Worm (Caenorhabditis elegans) whole organism, mixed stage, embryonic: ENCODE data around the gene lat-1.

ENCODE experiments used
- blmp-1 ChIP-seq: fragments of 150-350 bp; optimal IDR thresholded peaks from 2 replicates; lab custom pipeline; 2014; ENCODE audit warnings: missing biosample characterization, missing genetic modification characterization
- ceh-43 ChIP-seq: fragments of 200-800 bp; sonication (Bioruptor generic); optimal IDR thresholded peaks from 2 replicates; lab custom pipeline; 2018; ENCODE audit warnings: mild to moderate bottlenecking, missing genetic modification characterization, moderate library complexity, missing compliant biosample characterization
- ceh-83 ChIP-seq: fragments of 200-800 bp; sonication (Bioruptor generic); optimal IDR thresholded peaks from 2 replicates; lab custom pipeline; 2018; ENCODE audit warnings: mild to moderate bottlenecking, missing genetic modification characterization, missing compliant biosample characterization
- ces-1 ChIP-seq: fragments of 150-350 bp; optimal IDR thresholded peaks from 2 replicates; lab custom pipeline; 2014; ENCODE audit warnings: missing biosample characterization, missing genetic modification reagents, missing genetic modification characterization
- cnd-1 ChIP-seq: fragments of 200-800 bp; sonication (Bioruptor generic); optimal IDR thresholded peaks from 2 replicates; lab custom pipeline; 2018; ENCODE audit warnings: mild to moderate bottlenecking, missing genetic modification characterization, missing compliant biosample characterization
- drap-1 ChIP-seq: fragments of 200-800 bp; sonication (Bioruptor generic); optimal IDR thresholded peaks from 3 replicates; lab custom pipeline; 2018; ENCODE audit warnings: mild to moderate bottlenecking, missing genetic modification characterization, missing compliant biosample characterization
- elt-1 ChIP-seq: sonication (generic microtip); optimal IDR thresholded peaks from 2 replicates; lab custom pipeline; 2017; ENCODE audit warnings: missing genetic modification characterization, mild to moderate bottlenecking, missing compliant biosample characterization, antibody characterized with exemption, moderate library complexity, borderline replicate concordance; ENCODE audit not compliant: insufficient read depth
- elt-3 ChIP-seq: fragments of 150-350 bp; optimal IDR thresholded peaks from 2 replicates; lab custom pipeline; 2014; ENCODE audit warnings: missing biosample characterization, missing genetic modification characterization
- flh-1 ChIP-seq: fragments of 200-800 bp; sonication (Bioruptor generic); optimal IDR thresholded peaks from 2 replicates; lab custom pipeline; 2018; ENCODE audit warnings: mild to moderate bottlenecking, missing genetic modification characterization, moderate library complexity, missing compliant biosample characterization
- lin-13 ChIP-seq: fragments of 150-350 bp; optimal IDR thresholded peaks from 2 replicates; lab custom pipeline; 2014; ENCODE audit warnings: missing biosample characterization, missing genetic modification characterization
- lsy-2 ChIP-seq: fragments of 150-350 bp; optimal IDR thresholded peaks from 2 replicates; lab custom pipeline; 2014; ENCODE audit warnings: missing biosample characterization, missing genetic modification characterization
- mep-1 ChIP-seq: fragments of 150-350 bp; optimal IDR thresholded peaks from 2 replicates; lab custom pipeline; 2017; ENCODE audit warnings: missing biosample characterization, missing genetic modification reagents, missing genetic modification characterization, inconsistent platforms
- mls-2 ChIP-seq: sonication (generic microtip); optimal IDR thresholded peaks from 2 replicates; lab custom pipeline; 2016; ENCODE audit warnings: mild to moderate bottlenecking, missing genetic modification characterization, moderate library complexity, missing compliant biosample characterization
- nhr-12 ChIP-seq: fragments of 150-350 bp; optimal IDR thresholded peaks from 2 replicates; lab custom pipeline; 2014; ENCODE audit warnings: missing biosample characterization, missing genetic modification characterization
- nhr-2 ChIP-seq: fragments of 150-350 bp; optimal IDR thresholded peaks from 2 replicates; lab custom pipeline; 2014; ENCODE audit warnings: missing biosample characterization, missing genetic modification characterization
- nhr-28 ChIP-seq: fragments of 150-350 bp; optimal IDR thresholded peaks from 2 replicates; lab custom pipeline; 2014; ENCODE audit warnings: missing biosample characterization, missing genetic modification characterization
- nhr-76 ChIP-seq: sonication (generic microtip); optimal IDR thresholded peaks from 2 replicates; lab custom pipeline; 2017; ENCODE audit warnings: missing biosample characterization, missing genetic modification characterization
- pha-4 ChIP-seq: fragments of 150-350 bp; optimal IDR thresholded peaks from 2 replicates; lab custom pipeline; 2018; ENCODE audit warnings: missing biosample characterization, missing genetic modification reagents, missing genetic modification characterization
- sem-2 ChIP-seq: fragments of 200-800 bp; sonication (Bioruptor generic); optimal IDR thresholded peaks from 2 replicates; lab custom pipeline; 2018; ENCODE audit warnings: mild to moderate bottlenecking, missing genetic modification characterization, missing compliant biosample characterization
- snpc-4 ChIP-seq: fragments of 150-350 bp; optimal IDR thresholded peaks from 2 replicates; lab custom pipeline; 2014; ENCODE audit warnings: missing biosample characterization, missing genetic modification characterization
- sptf-1 ChIP-seq: sonication (generic microtip); optimal IDR thresholded peaks from 2 replicates; lab custom pipeline; 2017; ENCODE audit warnings: mild to moderate bottlenecking, missing genetic modification characterization, moderate library complexity, missing compliant biosample characterization
- tbx-8 ChIP-seq: fragments of 200-800 bp; sonication (Bioruptor generic); optimal IDR thresholded peaks from 2 replicates; lab custom pipeline; 2018; ENCODE audit warnings: mild to moderate bottlenecking, missing genetic modification characterization, moderate library complexity, missing compliant biosample characterization
- unc-120 ChIP-seq: sonication (generic microtip); optimal IDR thresholded peaks from 2 replicates; lab custom pipeline; 2017; ENCODE audit warnings: missing genetic modification characterization, missing compliant biosample characterization; ENCODE audit not compliant: poor library complexity, severe bottlenecking
- unc-39 ChIP-seq: fragments of 150-350 bp; optimal IDR thresholded peaks from 2 replicates; lab custom pipeline; 2014; ENCODE audit warnings: missing biosample characterization, missing genetic modification characterization
- zip-8 ChIP-seq: fragments of 150-350 bp; optimal IDR thresholded peaks from 2 replicates; lab custom pipeline; 2014; ENCODE audit warnings: missing biosample characterization, missing genetic modification characterization
- ztf-11 ChIP-seq: fragments of 150-350 bp; optimal IDR thresholded peaks from 2 replicates; lab custom pipeline; 2014; ENCODE audit warnings: missing biosample characterization, missing genetic modification characterization

Gene lat-1

DNA sequence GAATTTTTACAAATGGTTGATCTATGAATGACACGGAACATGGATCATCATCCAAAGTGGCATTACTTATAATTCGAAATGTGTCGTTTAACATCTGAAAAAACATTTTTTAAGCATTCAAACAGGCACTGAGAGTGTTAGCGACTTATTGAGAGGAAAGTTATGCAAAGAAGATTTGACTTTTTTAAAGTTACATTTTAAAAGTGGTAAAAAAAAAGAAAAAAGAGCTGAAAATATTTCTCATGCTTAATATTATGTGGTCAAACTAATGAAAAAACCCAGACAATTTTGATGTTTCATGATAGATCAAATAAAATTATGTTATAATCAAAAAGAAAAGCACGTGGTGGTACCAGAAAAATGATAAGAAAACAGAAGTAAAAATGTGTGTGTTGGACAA lies 31.6 kb upstream of the lat-1 start, which contains the start of gene npr-20:
Gene npr-20, minus strand, starts transcription at position 101 of the 400 bp plus-strand sequence.
- TF ChIP-seq nhr-76 (tag; lab: Kevin White, UChicago) (no peak), sptf-1 (no peak), nhr-12 (tag; lab: Kevin White, UChicago) (no peak), unc-39 (tag; lab: Kevin White, UChicago) (no peak), lsy-2 (tag; lab: Kevin White, UChicago) (no peak), lin-13 (tag; lab: Kevin White, UChicago) (no peak), elt-3 (tag; lab: Kevin White, UChicago) (no peak), sem-2 (GFP tag; lab: Kevin White, UChicago) (no peak), zip-8 (tag; lab: Kevin White, UChicago) (no peak), flh-1 (GFP tag; lab: Kevin White, UChicago) (no peak), nhr-2 (tag; lab: Kevin White, UChicago) (no peak), ztf-11 (tag; lab: Kevin White, UChicago) (no peak), pha-4 (tag; lab: Kevin White, UChicago) (no peak), unc-120 (tag; lab: Kevin White, UChicago) (no peak)

DNA sequence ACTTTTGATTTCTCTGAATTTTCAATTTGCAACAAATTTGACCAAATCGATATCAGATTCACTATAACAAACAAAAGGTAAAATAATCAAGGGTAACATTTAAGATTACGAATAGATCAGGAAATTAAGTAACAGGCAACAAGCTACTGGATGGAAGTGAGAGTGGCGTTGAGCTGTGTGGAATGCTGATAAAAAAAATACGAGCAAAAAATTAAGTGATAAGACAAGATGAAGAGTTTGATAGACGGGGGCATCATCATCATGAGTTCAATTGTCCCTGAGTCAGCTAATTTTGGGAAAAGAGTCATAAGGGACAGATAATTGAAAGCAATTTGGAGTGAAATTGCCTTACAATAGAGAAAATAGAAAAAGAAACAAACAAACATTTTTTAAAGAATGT lies 29.8 kb upstream of the lat-1 start:
- TF ChIP-seq elt-1 (tag; lab: Kevin White, UChicago), result no peak
- no peak for TF ChIP-seq nhr-76 (tag; lab: Kevin White, UChicago)
- no peak for TF ChIP-seq cnd-1 (tag; lab: Kevin White, UChicago)
- no peak for TF ChIP-seq sem-2 (GFP tag; lab: Kevin White, UChicago)
- no peak for TF ChIP-seq drap-1 (GFP tag; lab: Kevin White, UChicago)
- no peak for TF ChIP-seq blmp-1 (tag; lab: Kevin White, UChicago)
- TF ChIP-seq lin-13 (tag; lab: Kevin White, UChicago), result no peak
- TF ChIP-seq nhr-2 (tag; lab: Kevin White, UChicago), result no peak
- no peak for TF ChIP-seq unc-39 (tag; lab: Kevin White, UChicago)
- TF ChIP-seq lsy-2 (tag; lab: Kevin White, UChicago), result no peak
- TF ChIP-seq sptf-1, result no peak
- no peak for TF ChIP-seq ces-1 (GFP tag; lab: Kevin White, UChicago)

DNA sequence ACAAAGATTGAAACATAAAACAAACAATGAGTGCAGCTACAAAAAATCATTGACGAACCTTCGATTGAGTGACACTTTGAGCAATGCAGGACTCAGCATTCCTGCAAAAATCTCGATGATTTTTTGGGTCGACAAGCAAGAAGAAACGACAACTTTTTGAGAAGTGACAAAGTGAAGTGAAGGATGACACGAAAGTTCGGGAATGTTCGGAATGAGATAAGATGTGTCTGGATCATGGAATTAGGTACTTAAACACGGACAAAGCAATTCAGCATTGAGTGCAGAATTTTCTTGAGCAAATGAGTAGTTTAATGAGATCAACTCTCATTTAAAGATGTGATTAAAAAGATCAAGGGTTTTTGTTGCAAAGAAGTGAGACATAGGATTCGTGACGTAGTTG lies 22.8 kb upstream of the lat-1 start, which contains the start of gene T07D4.2:
Gene T07D4.2, minus strand, starts transcription at position 101 of the 400 bp plus-strand sequence.
- TF ChIP-seq pha-4 (tag; lab: Kevin White, UChicago) (no peak), mep-1 (tag; lab: Kevin White, UChicago) (no peak), blmp-1 (tag; lab: Kevin White, UChicago) (no peak), flh-1 (GFP tag; lab: Kevin White, UChicago) (no peak), ztf-11 (tag; lab: Kevin White, UChicago) (no peak), unc-39 (tag; lab: Kevin White, UChicago) (no peak), elt-3 (tag; lab: Kevin White, UChicago) (no peak)

- TF ChIP-seq nhr-2 (tag; lab: Kevin White, UChicago) (peak; percentile 1), elt-1 (tag; lab: Kevin White, UChicago) (no peak)
- TF ChIP-seq, all 35 proteins: peak for 1
These were observed 19.3 kb upstream of the lat-1 start for ce11 chrII:8877032-8877985.

- TF ChIP-seq ces-1 (GFP tag; lab: Kevin White, UChicago), result no peak
- no peak for TF ChIP-seq ceh-43 (GFP tag; lab: Kevin White, UChicago)
- TF ChIP-seq elt-3 (tag; lab: Kevin White, UChicago), result no peak
- TF ChIP-seq snpc-4 (tag; lab: Kevin White, UChicago), result no peak
- no peak for TF ChIP-seq mls-2 (tag; lab: Kevin White, UChicago)
- TF ChIP-seq nhr-28 (tag; lab: Kevin White, UChicago), result no peak
- no peak for TF ChIP-seq nhr-12 (tag; lab: Kevin White, UChicago)
- no peak for TF ChIP-seq tbx-8
- TF ChIP-seq unc-120 (tag; lab: Kevin White, UChicago), result no peak
- no peak for TF ChIP-seq ceh-83 (GFP tag; lab: Kevin White, UChicago)
These were observed 18.1 kb upstream of the lat-1 start for ce11 chrII:8878528-8878927.
